Fruit fly (Drosophila melanogaster): ENCODE results near the gene CG5892.

DNA sequence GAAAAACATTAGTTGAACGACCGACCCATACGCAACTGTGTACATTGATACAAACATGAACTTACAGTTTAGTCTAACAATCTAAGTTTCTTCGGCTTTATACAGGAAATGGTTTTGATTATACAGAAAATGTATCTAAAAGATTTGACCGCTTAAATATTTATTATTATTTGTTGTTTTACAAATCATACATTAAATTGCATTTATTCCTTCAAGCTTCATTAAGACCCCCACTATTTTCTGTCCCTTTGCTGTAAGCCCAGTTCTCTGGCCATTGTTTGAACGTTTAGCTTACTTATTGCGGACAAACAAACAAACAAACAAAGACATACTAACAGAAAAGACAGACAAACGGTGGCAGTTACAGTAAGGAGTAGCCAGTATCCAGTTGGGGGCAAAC, 11.9 kb downstream of the CG5892 start:
- no peak for TF ChIP-seq psq (GFP tag; optimal IDR thresholded peaks at IDR 0.05)
- no peak for TF ChIP-seq h (GFP tag; optimal IDR thresholded peaks at IDR 0.05)
- no peak for TF ChIP-seq Vsx2 (GFP tag; optimal IDR thresholded peaks at IDR 0.05; ENCODE audit: partially characterized antibody)
- TF ChIP-seq brk (GFP tag; optimal IDR thresholded peaks at IDR 0.05), result no peak
- no peak for TF ChIP-seq Hr83 (GFP tag; optimal IDR thresholded peaks at IDR 0.05; ENCODE audit: poor library complexity, severe bottlenecking)
- TF ChIP-seq dsf (GFP tag; optimal IDR thresholded peaks at IDR 0.05; ENCODE audit: borderline replicate concordance), result no peak
